Fruit fly (Drosophila melanogaster) whole organism, embryonic: Measurements from ENCODE around the gene CG11828.
A peak's percentile ranks its signal among the peaks of the same experiment; 100 is the strongest.

ENCODE experiments used
- BEAF-32 ChIP-seq: fragments of 200-800 bp; sonication (Bioruptor generic); optimal IDR thresholded peaks from 3 replicates; lab custom pipeline; 2017; ENCODE audit warnings: missing biosample characterization, missing genetic modification characterization, mild to moderate bottlenecking, moderate library complexity, missing genetic modification reagents
- CG10462 ChIP-seq: fragments of 200-800 bp; sonication (Bioruptor generic); optimal IDR thresholded peaks from 2 replicates; lab custom pipeline; 2016; ENCODE audit warnings: missing biosample characterization, missing genetic modification characterization
- CG12299 ChIP-seq: fragments of 200-800 bp; sonication (Bioruptor generic); optimal IDR thresholded peaks from 2 replicates; lab custom pipeline; 2018; ENCODE audit warnings: missing biosample characterization, mild to moderate bottlenecking, missing genetic modification characterization
- CG14965 ChIP-seq: fragments of 200-800 bp; sonication (Bioruptor generic); optimal IDR thresholded peaks from 2 replicates; lab custom pipeline; 2016; ENCODE audit warnings: missing biosample characterization, missing genetic modification characterization, borderline replicate concordance
- CG15011 ChIP-seq: fragments of 200-800 bp; sonication (Bioruptor generic); optimal IDR thresholded peaks from 3 replicates; lab custom pipeline; 2018; ENCODE audit warnings: missing biosample characterization, mild to moderate bottlenecking, missing genetic modification characterization
- CG15696 ChIP-seq: fragments of 200-800 bp; sonication (Bioruptor generic); optimal IDR thresholded peaks from 2 replicates; lab custom pipeline; 2019; ENCODE audit warnings: missing biosample characterization, mild to moderate bottlenecking, missing genetic modification characterization, moderate library complexity
- CG16779 ChIP-seq: fragments of 200-800 bp; sonication (Bioruptor generic); IDR thresholded peaks from 2 replicates; pipeline ENCODE4 v1.3.6; 2022; ENCODE audit warnings: missing biosample characterization, missing genetic modification characterization
- CG17328 ChIP-seq: fragments of 200-800 bp; sonication (Bioruptor generic); IDR thresholded peaks from 2 replicates; pipeline ENCODE4 v1.3.6; 2022; ENCODE audit warnings: missing biosample characterization, missing genetic modification characterization
- CG17912 ChIP-seq: fragments of 200-800 bp; sonication (Bioruptor generic); optimal IDR thresholded peaks from 2 replicates; lab custom pipeline; 2018; ENCODE audit warnings: missing biosample characterization, mild to moderate bottlenecking, missing genetic modification characterization
- CG18262 ChIP-seq: fragments of 200-800 bp; optimal IDR thresholded peaks from 3 replicates; lab custom pipeline; 2019; ENCODE audit warnings: missing biosample characterization, mild to moderate bottlenecking, missing genetic modification characterization, moderate library complexity
- CG5245 ChIP-seq: fragments of 200-800 bp; sonication (Bioruptor generic); optimal IDR thresholded peaks from 3 replicates; lab custom pipeline; 2016; ENCODE audit warnings: missing biosample characterization, missing genetic modification characterization
- CG6765 ChIP-seq: fragments of 200-800 bp; sonication (Bioruptor generic); optimal IDR thresholded peaks from 3 replicates; lab custom pipeline; 2017; ENCODE audit warnings: missing biosample characterization, mild to moderate bottlenecking, missing genetic modification characterization
- CG7357 ChIP-seq: fragments of 200-800 bp; sonication (Bioruptor generic); IDR thresholded peaks from 3 replicates; pipeline ENCODE4 v1.3.6; 2022; ENCODE audit warnings: missing biosample characterization, missing genetic modification characterization
- CG7372 ChIP-seq: fragments of 200-800 bp; sonication (Bioruptor generic); IDR thresholded peaks from 2 replicates; pipeline ENCODE4 v1.3.6; 2022; ENCODE audit warnings: missing biosample characterization, missing genetic modification characterization
- CG7839 ChIP-seq: fragments of 200-800 bp; sonication (Bioruptor generic); optimal IDR thresholded peaks from 3 replicates; lab custom pipeline; 2018; ENCODE audit warnings: missing biosample characterization, mild to moderate bottlenecking, missing genetic modification characterization, moderate library complexity
- CG9876 ChIP-seq: fragments of 200-800 bp; sonication (Bioruptor generic); optimal IDR thresholded peaks from 2 replicates; lab custom pipeline; 2016; ENCODE audit warnings: missing biosample characterization, missing genetic modification characterization
- D19A ChIP-seq: fragments of 200-800 bp; optimal IDR thresholded peaks from 3 replicates; lab custom pipeline; 2019; ENCODE audit warnings: missing biosample characterization, mild to moderate bottlenecking, missing genetic modification characterization, moderate library complexity
- Dfd ChIP-seq, 2 experiments: fragments of >200 bp; optimal IDR thresholded peaks; 2 replicates each; lab custom pipeline; 2017; ENCODE audit warnings: missing biosample characterization in 2 of 2, missing genetic modification characterization in 2 of 2
- Elba2 ChIP-seq: fragments of 200-800 bp; sonication (Bioruptor generic); optimal IDR thresholded peaks from 3 replicates; lab custom pipeline; 2016; ENCODE audit warnings: missing biosample characterization, missing genetic modification characterization
- Fer3 ChIP-seq: fragments of 200-800 bp; sonication (Bioruptor generic); optimal IDR thresholded peaks from 2 replicates; lab custom pipeline; 2018; ENCODE audit warnings: missing biosample characterization, mild to moderate bottlenecking, missing genetic modification characterization, moderate library complexity
- Gsc ChIP-seq: fragments of 200-800 bp; sonication (Bioruptor generic); IDR thresholded peaks from 2 replicates; pipeline ENCODE4 v1.3.6; 2022; ENCODE audit warnings: missing biosample characterization, missing genetic modification characterization
- H15 ChIP-seq: fragments of 200-800 bp; sonication (Bioruptor generic); IDR thresholded peaks from 3 replicates; pipeline ENCODE4 v1.3.6; 2022; ENCODE audit warnings: missing biosample characterization, missing genetic modification characterization
- Hmx ChIP-seq: fragments of 200-800 bp; sonication (Bioruptor generic); optimal IDR thresholded peaks from 2 replicates; lab custom pipeline; 2016; ENCODE audit warnings: missing biosample characterization, missing genetic modification characterization
- Lim3 ChIP-seq: fragments of 200-800 bp; sonication (Bioruptor generic); IDR thresholded peaks from 2 replicates; pipeline ENCODE4 v1.3.6; 2022; ENCODE audit warnings: missing biosample characterization, missing genetic modification characterization
- MBD-R2 ChIP-seq: fragments of 200-800 bp; sonication (Bioruptor generic); IDR thresholded peaks from 2 replicates; pipeline ENCODE4 v1.3.6; 2022; ENCODE audit warnings: missing biosample characterization, missing genetic modification characterization
- NC2α ChIP-seq: fragments of 200-800 bp; sonication (Bioruptor generic); optimal IDR thresholded peaks from 2 replicates; lab custom pipeline; 2016; ENCODE audit warnings: missing biosample characterization, missing genetic modification characterization
- Neu2 ChIP-seq: fragments of 200-800 bp; sonication (Bioruptor generic); optimal IDR thresholded peaks from 3 replicates; lab custom pipeline; 2016; ENCODE audit warnings: missing biosample characterization, missing genetic modification characterization, borderline replicate concordance
- Opbp ChIP-seq: fragments of 200-800 bp; sonication (Bioruptor generic); IDR thresholded peaks from 3 replicates; pipeline ENCODE4 v1.3.6; 2022; ENCODE audit warnings: missing biosample characterization, missing genetic modification characterization; ENCODE audit not compliant: partially characterized antibody
- Pdp1 ChIP-seq, 2 experiments: fragments of 200-800 bp; sonication (Bioruptor generic); optimal IDR thresholded peaks; 3 replicates each; lab custom pipeline; 2016; ENCODE audit warnings: missing biosample characterization in 2 of 2, missing genetic modification characterization in 2 of 2, mild to moderate bottlenecking in 1 of 2, moderate library complexity in 1 of 2
- Poxn ChIP-seq: fragments of 200-800 bp; sonication (Bioruptor generic); IDR thresholded peaks from 2 replicates; pipeline ENCODE4 v1.3.6; 2022; ENCODE audit warnings: missing biosample characterization, missing genetic modification characterization
- bcd ChIP-seq: fragments of 200-800 bp; sonication (Bioruptor generic); optimal IDR thresholded peaks from 2 replicates; lab custom pipeline; 2017; ENCODE audit warnings: missing biosample characterization, mild to moderate bottlenecking, missing genetic modification characterization
- chn ChIP-seq: fragments of 200-800 bp; sonication (Bioruptor generic); optimal IDR thresholded peaks from 2 replicates; lab custom pipeline; 2016; ENCODE audit warnings: missing biosample characterization, missing genetic modification characterization
- dmrt11E ChIP-seq: fragments of 200-800 bp; sonication (Bioruptor generic); optimal IDR thresholded peaks from 3 replicates; lab custom pipeline; 2018; ENCODE audit warnings: missing biosample characterization, mild to moderate bottlenecking, missing genetic modification characterization, moderate library complexity
- emc ChIP-seq: fragments of 200-800 bp; sonication (Bioruptor generic); optimal IDR thresholded peaks from 2 replicates; lab custom pipeline; 2016; ENCODE audit warnings: missing biosample characterization, missing genetic modification characterization
- grn ChIP-seq: fragments of 200-800 bp; sonication (Bioruptor generic); optimal IDR thresholded peaks from 3 replicates; lab custom pipeline; 2017; ENCODE audit warnings: missing biosample characterization, missing genetic modification characterization
- gro ChIP-seq: fragments of 200-800 bp; sonication (Bioruptor generic); optimal IDR thresholded peaks from 2 replicates; lab custom pipeline; 2016; ENCODE audit warnings: missing biosample characterization, missing genetic modification characterization
- gsb ChIP-seq: fragments of 200-800 bp; sonication (Bioruptor generic); IDR thresholded peaks from 2 replicates; pipeline ENCODE4 v1.3.6; 2022; ENCODE audit warnings: missing biosample characterization, missing genetic modification characterization
- jing ChIP-seq: fragments of 200-800 bp; sonication (Bioruptor generic); optimal IDR thresholded peaks from 2 replicates; lab custom pipeline; 2018; ENCODE audit warnings: missing biosample characterization, mild to moderate bottlenecking, missing genetic modification characterization
- lov ChIP-seq, 2 experiments: fragments of 200-800 bp in 1 of 2; fragments of >200 bp in 1 of 2; sonication (Bioruptor generic) in 1 of 2; IDR thresholded peaks in 1 of 2; optimal IDR thresholded peaks in 1 of 2; 2 replicates in 1 of 2; 3 replicates in 1 of 2; pipeline versions ENCODE4 v1.3.6 to Lab custom; 2017 to 2022; ENCODE audit warnings: missing biosample characterization in 1 of 2, missing genetic modification characterization in 1 of 2
- nerfin-1 ChIP-seq: fragments of 200-800 bp; sonication (Bioruptor generic); optimal IDR thresholded peaks from 3 replicates; lab custom pipeline; 2019; ENCODE audit warnings: missing biosample characterization, mild to moderate bottlenecking, missing genetic modification characterization, moderate library complexity
- otp ChIP-seq: fragments of 200-800 bp; sonication (Bioruptor generic); IDR thresholded peaks from 3 replicates; pipeline ENCODE4, ENCODE4 v1.3.6; 2022; ENCODE audit warnings: missing biosample characterization, missing genetic modification characterization
- ro ChIP-seq: fragments of 200-800 bp; sonication (Bioruptor generic); IDR thresholded peaks from 2 replicates; pipeline ENCODE4 v1.3.6; 2022; ENCODE audit warnings: missing biosample characterization, missing genetic modification characterization
- salm ChIP-seq: fragments of 200-800 bp; sonication (Bioruptor generic); optimal IDR thresholded peaks from 2 replicates; lab custom pipeline; 2018; ENCODE audit warnings: missing biosample characterization, mild to moderate bottlenecking, missing genetic modification characterization
- sim ChIP-seq: fragments of 200-800 bp; sonication (Bioruptor generic); IDR thresholded peaks from 2 replicates; pipeline ENCODE4 v1.3.6; 2022; ENCODE audit warnings: missing biosample characterization, missing genetic modification characterization
- ssp ChIP-seq: fragments of 200-800 bp; sonication (Bioruptor generic); IDR thresholded peaks from 2 replicates; pipeline ENCODE4 v1.3.6; 2022; ENCODE audit warnings: missing biosample characterization, missing genetic modification characterization
- ttk ChIP-seq: fragments of 200-800 bp; sonication (Bioruptor generic); IDR thresholded peaks from 2 replicates; pipeline ENCODE4 v2.1.2; 2022; ENCODE audit warnings: missing biosample characterization, missing genetic modification characterization
- unc-4 ChIP-seq: fragments of 200-800 bp; sonication (Bioruptor generic); IDR thresholded peaks from 2 replicates; pipeline ENCODE4 v1.3.6; 2022; ENCODE audit warnings: missing biosample characterization, missing genetic modification characterization; ENCODE audit not compliant: partially characterized antibody
- vfl ChIP-seq: fragments of 200-800 bp; sonication (Bioruptor generic); optimal IDR thresholded peaks from 2 replicates; lab custom pipeline; 2016; ENCODE audit warnings: missing biosample characterization, missing genetic modification characterization
- z ChIP-seq: fragments of 200-800 bp; sonication (Bioruptor generic); IDR thresholded peaks from 3 replicates; pipeline ENCODE4 v1.3.6; 2022; ENCODE audit warnings: missing biosample characterization, missing genetic modification characterization

CG11828 gene

DNA sequence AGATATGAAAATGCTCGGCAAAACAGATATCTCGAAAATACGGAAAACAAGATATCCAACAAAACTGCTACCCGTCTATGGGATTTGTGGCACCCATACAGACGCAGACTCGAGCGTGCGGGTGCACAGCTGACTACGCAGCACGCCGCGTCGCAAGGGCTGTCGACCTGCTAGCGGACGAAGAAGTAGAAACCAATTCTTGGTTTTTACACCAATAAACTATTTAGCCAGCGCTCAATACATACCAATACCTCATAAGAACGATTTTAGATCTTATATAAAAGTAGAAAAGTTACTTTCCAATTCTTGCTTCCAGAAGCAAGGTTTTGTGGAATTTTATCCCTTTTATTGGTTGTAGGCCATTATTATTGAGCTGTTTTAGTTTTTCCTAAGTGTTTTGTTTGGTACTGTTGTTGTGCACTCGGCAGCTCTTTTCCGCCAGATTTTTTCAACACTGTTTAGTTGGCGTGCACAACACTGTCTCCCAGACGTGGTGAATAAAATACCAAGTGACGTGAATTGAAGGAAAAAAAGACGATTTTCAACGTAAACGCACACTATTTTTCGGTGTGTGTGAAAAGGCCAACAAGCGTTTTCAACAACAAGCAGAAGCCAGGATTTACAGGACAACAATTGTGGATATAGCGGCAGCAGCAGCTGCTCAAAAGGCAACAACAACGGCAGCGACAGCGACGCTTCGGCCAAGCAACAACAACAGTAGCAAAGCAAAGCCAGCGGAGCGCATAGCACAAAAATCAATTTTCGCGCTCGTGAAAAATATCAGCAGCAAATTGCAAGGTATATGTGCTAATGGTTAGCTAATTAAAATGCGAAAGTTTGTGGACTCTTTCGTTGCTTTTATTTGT lies 34.0 kb upstream of the CG11828 start (continued):
- TF ChIP-seq emc = peak; percentile 77
- no peak for TF ChIP-seq Dfd (GFP tag; optimal IDR thresholded peaks at IDR 0.05; lab: Kevin White, UChicago)
- peak; percentile 77 for TF ChIP-seq bcd (GFP tag; lab: Kevin White, UChicago)
- peak; percentile 34 for TF ChIP-seq salm
- peak; percentile 43 for TF ChIP-seq dmrt11E
- TF ChIP-seq vfl (GFP tag; lab: Kevin White, UChicago) = peak; percentile 89
- TF ChIP-seq NC2α (GFP tag; lab: Kevin White, UChicago) = no peak
- peak; percentile 33 for TF ChIP-seq jing (GFP tag; lab: Kevin White, UChicago)
- TF ChIP-seq MBD-R2 = peak; percentile 32
- TF ChIP-seq CG12299 (tag; lab: Kevin White, UChicago) = peak; percentile 50
- TF ChIP-seq CG7357 (GFP tag; lab: Robert Waterston, UW) = peak; percentile 59; the same call in 1 of the 3 replicates
- peak; percentile 64 for TF ChIP-seq D19A (tag; lab: Kevin White, UChicago)
- TF ChIP-seq chn (GFP tag; lab: Kevin White, UChicago) = peak; percentile 68
- TF ChIP-seq nerfin-1 = peak; percentile 70
- TF ChIP-seq CG6765 (GFP tag; lab: Kevin White, UChicago) = peak; percentile 46
- TF ChIP-seq unc-4 = no peak
- TF ChIP-seq sim (GFP tag; lab: Robert Waterston, UW) = no peak
- no peak for TF ChIP-seq CG17912 (GFP tag; lab: Kevin White, UChicago)
- TF ChIP-seq CG16779 = peak; percentile 83
- TF ChIP-seq CG7839 = peak; percentile 79
- no peak for TF ChIP-seq CG17328 (GFP tag; lab: Robert Waterston, UW)
- peak; percentile 77 for TF ChIP-seq gro (GFP tag; lab: Kevin White, UChicago)
- peak; percentile 47 for TF ChIP-seq Neu2 (GFP tag; lab: Kevin White, UChicago)
- TF ChIP-seq ssp (GFP tag; lab: Robert Waterston, UW) = peak; percentile 69
- no peak for TF ChIP-seq z (GFP tag; lab: Robert Waterston, UW)
- TF ChIP-seq Elba2 (GFP tag; lab: Kevin White, UChicago) = no peak
- TF ChIP-seq BEAF-32 (GFP tag; lab: Kevin White, UChicago) = peak; percentile 39
- TF ChIP-seq Hmx (GFP tag; lab: Kevin White, UChicago) = peak; percentile 59
- 0 out of 2 replicates have a peak, but pooled peaks have one; percentile 35 for TF ChIP-seq gsb (GFP tag; lab: Robert Waterston, UW)
- TF ChIP-seq Opbp (GFP tag; lab: Robert Waterston, UW) = no peak
- TF ChIP-seq CG14965 = no peak
- TF ChIP-seq grn = peak; percentile 18
- TF ChIP-seq ro (GFP tag; lab: Robert Waterston, UW) = no peak
- peak; percentile 84 for TF ChIP-seq Fer3 (tag; lab: Kevin White, UChicago)
- no peak for TF ChIP-seq Gsc
- peak; percentile 86 for TF ChIP-seq CG9876 (GFP tag; lab: Kevin White, UChicago)
- TF ChIP-seq CG15696 = peak; percentile 75
- peak; percentile 46 for TF ChIP-seq Poxn (GFP tag; lab: Robert Waterston, UW)
- no peak for TF ChIP-seq Lim3 (GFP tag; lab: Robert Waterston, UW)
- TF ChIP-seq CG5245 (GFP tag; lab: Kevin White, UChicago) = peak; percentile 80
- peak; percentile 52; the same call in 1 of the 2 replicates for TF ChIP-seq ttk (GFP tag; lab: Robert Waterston, UW)
- TF ChIP-seq CG7372 = peak; percentile 73
- TF ChIP-seq Pdp1 (GFP tag; optimal IDR thresholded peaks at IDR 0.05; lab: Kevin White, UChicago) = peak; percentile 75 to 90
- peak; percentile 53 for TF ChIP-seq CG10462
- peak; percentile 69 for TF ChIP-seq H15 (GFP tag; lab: Robert Waterston, UW)
- peak; percentile 57 for TF ChIP-seq CG15011 (GFP tag; lab: Kevin White, UChicago)
- no peak for TF ChIP-seq lov (optimal IDR thresholded peaks at IDR 0.05; lab: Kevin White, UChicago)
- TF ChIP-seq lov (GFP tag; IDR thresholded peaks at IDR 0.05; lab: Robert Waterston, UW) = no peak; the same call in 2 of the 3 replicates
- TF ChIP-seq CG18262 (tag; lab: Kevin White, UChicago) = peak; percentile 63
- no peak for TF ChIP-seq otp (GFP tag; lab: Robert Waterston, UW)
